Worm (Caenorhabditis elegans) whole organism, young adult: ENCODE measurements around the gene F19F10.3.

ENCODE experiments used
- B0035.1 ChIP-seq: sonication (generic microtip); optimal IDR thresholded peaks from 2 replicates; lab custom pipeline; 2016; ENCODE audit warnings: missing genetic modification characterization, mild to moderate bottlenecking, missing compliant biosample characterization, missing genotype, missing genetic modification reagents
- F10E7.11 ChIP-seq: sonication (generic microtip); optimal IDR thresholded peaks from 2 replicates; lab custom pipeline; 2017; ENCODE audit warnings: mild to moderate bottlenecking, missing genetic modification characterization, moderate library complexity, missing compliant biosample characterization
- F23B12.7 ChIP-seq: sonication (generic microtip); optimal IDR thresholded peaks from 2 replicates; lab custom pipeline; 2017; ENCODE audit warnings: missing genetic modification characterization, mild to moderate bottlenecking, missing compliant biosample characterization, antibody characterized with exemption, moderate library complexity; ENCODE audit not compliant: insufficient read depth
- F39B2.1 ChIP-seq: fragments of 200-800 bp; sonication (Bioruptor generic); IDR thresholded peaks from 2 replicates; pipeline ENCODE4 v1.3.6; 2022; ENCODE audit warnings: missing genetic modification reagents, missing genetic modification characterization, missing compliant biosample characterization
- F52B5.7 ChIP-seq: sonication (generic microtip); optimal IDR thresholded peaks from 2 replicates; lab custom pipeline; 2016; ENCODE audit warnings: mild to moderate bottlenecking, missing genetic modification characterization, missing compliant biosample characterization
- T07F8.4 ChIP-seq: sonication (generic microtip); optimal IDR thresholded peaks from 2 replicates; lab custom pipeline; 2016; ENCODE audit warnings: mild to moderate bottlenecking, missing genetic modification characterization, moderate library complexity, missing compliant biosample characterization
- T26A5.8 ChIP-seq: sonication (generic microtip); optimal IDR thresholded peaks from 2 replicates; lab custom pipeline; 2016; ENCODE audit warnings: missing genetic modification characterization, missing compliant biosample characterization
- Y95B8A.8 ChIP-seq: fragments of 200-800 bp; sonication (Bioruptor generic); IDR thresholded peaks from 2 replicates; pipeline ENCODE4 v1.3.6; 2022; ENCODE audit warnings: missing genetic modification reagents, missing genetic modification characterization, missing compliant biosample characterization
- aptf-2 ChIP-seq: fragments of 200-800 bp; sonication (Bioruptor generic); conservative IDR thresholded peaks from 2 replicates; pipeline ENCODE4 v1.3.6; 2022; ENCODE audit warnings: missing genetic modification reagents, missing genetic modification characterization, missing compliant biosample characterization
- attf-5 ChIP-seq: fragments of 200-800 bp; sonication (Bioruptor generic); optimal IDR thresholded peaks from 2 replicates; lab custom pipeline; 2018; ENCODE audit warnings: mild to moderate bottlenecking, missing genetic modification characterization, missing compliant biosample characterization
- bed-2 ChIP-seq: fragments of 200-800 bp; sonication (Bioruptor generic); IDR thresholded peaks from 2 replicates; pipeline ENCODE4 v1.3.6; 2022; ENCODE audit warnings: missing genetic modification reagents, missing genetic modification characterization, missing compliant biosample characterization
- ccch-3 ChIP-seq: fragments of 200-800 bp; sonication (Bioruptor generic); optimal IDR thresholded peaks from 2 replicates; lab custom pipeline; 2018; ENCODE audit warnings: mild to moderate bottlenecking, missing genetic modification characterization, missing compliant biosample characterization
- ceh-27 ChIP-seq: fragments of 200-800 bp; sonication (Bioruptor generic); optimal IDR thresholded peaks from 2 replicates; lab custom pipeline; 2018; ENCODE audit warnings: mild to moderate bottlenecking, missing genetic modification characterization, moderate library complexity, missing compliant biosample characterization
- dox-1 ChIP-seq: fragments of 200-800 bp; sonication (Bioruptor generic); IDR thresholded peaks from 2 replicates; pipeline ENCODE4 v1.3.6; 2022; ENCODE audit warnings: missing genetic modification reagents, missing genetic modification characterization, missing compliant biosample characterization
- him-1 ChIP-seq: sonication (generic microtip); optimal IDR thresholded peaks from 2 replicates; lab custom pipeline; 2016; ENCODE audit warnings: missing genotype, missing genetic modification reagents, missing genetic modification characterization, missing compliant biosample characterization
- hmg-1.2 ChIP-seq: fragments of 200-800 bp; sonication (Bioruptor generic); IDR thresholded peaks from 2 replicates; pipeline ENCODE4 v1.3.6; 2022; ENCODE audit warnings: missing genetic modification reagents, missing genetic modification characterization, missing compliant biosample characterization
- hrde-1 ChIP-seq: sonication (generic microtip); optimal IDR thresholded peaks from 2 replicates; lab custom pipeline; 2016; ENCODE audit warnings: missing genetic modification characterization, mild to moderate bottlenecking, missing compliant biosample characterization, moderate library complexity, missing genotype, missing genetic modification reagents, borderline replicate concordance
- let-607 ChIP-seq, 2 experiments: fragments of 200-800 bp in 1 of 2; sonication (Bioruptor generic) in 1 of 2; sonication (generic microtip) in 1 of 2; optimal IDR thresholded peaks; 2 replicates each; lab custom pipeline; 2016 to 2018; ENCODE audit warnings: mild to moderate bottlenecking in 2 of 2, missing compliant biosample characterization in 2 of 2, missing genetic modification characterization in 2 of 2, moderate library complexity in 2 of 2, missing genotype in 1 of 2
- lin-35 ChIP-seq, 3 experiments: fragments of 150-350 bp in 2 of 3; sonication (generic microtip) in 1 of 3; optimal IDR thresholded peaks; 2 replicates each; lab custom pipeline; 2014 to 2018; ENCODE audit warnings: missing biosample characterization in 3 of 3, missing genetic modification characterization in 3 of 3, missing genetic modification reagents in 3 of 3
- lin-40 ChIP-seq: sonication (generic microtip); optimal IDR thresholded peaks from 2 replicates; lab custom pipeline; 2016; ENCODE audit warnings: missing genetic modification characterization, mild to moderate bottlenecking, missing compliant biosample characterization, missing genotype, missing genetic modification reagents
- lin-54 ChIP-seq: fragments of 200-800 bp; sonication (Bioruptor generic); optimal IDR thresholded peaks from 2 replicates; lab custom pipeline; 2018; ENCODE audit warnings: mild to moderate bottlenecking, missing genetic modification characterization, missing compliant biosample characterization
- lsl-1 ChIP-seq: fragments of 200-800 bp; sonication (Bioruptor generic); optimal IDR thresholded peaks from 2 replicates; lab custom pipeline; 2018; ENCODE audit warnings: mild to moderate bottlenecking, missing genetic modification characterization, moderate library complexity, missing compliant biosample characterization
- madf-3 ChIP-seq: fragments of 200-800 bp; sonication (Bioruptor generic); IDR thresholded peaks from 2 replicates; pipeline ENCODE4 v1.3.6; 2022; ENCODE audit warnings: missing genetic modification reagents, missing genetic modification characterization, missing compliant biosample characterization
- madf-6 ChIP-seq: fragments of 200-800 bp; sonication (Bioruptor generic); IDR thresholded peaks from 2 replicates; pipeline ENCODE4 v1.3.6; 2022; ENCODE audit warnings: missing genetic modification reagents, missing genetic modification characterization, missing compliant biosample characterization
- mcd-1 ChIP-seq: fragments of 200-800 bp; sonication (Bioruptor generic); IDR thresholded peaks from 2 replicates; pipeline ENCODE4 v1.3.6; 2022; ENCODE audit warnings: missing genetic modification reagents, missing genetic modification characterization, missing compliant biosample characterization
- nhr-120 ChIP-seq: fragments of 200-800 bp; sonication (Bioruptor generic); IDR thresholded peaks from 2 replicates; pipeline ENCODE4 v1.3.6; 2022; ENCODE audit warnings: missing genetic modification characterization, missing compliant biosample characterization
- nhr-27 ChIP-seq: fragments of 200-800 bp; sonication (Bioruptor generic); optimal IDR thresholded peaks from 2 replicates; lab custom pipeline; 2018; ENCODE audit warnings: mild to moderate bottlenecking, missing genetic modification characterization, moderate library complexity, missing compliant biosample characterization
- pha-4 ChIP-seq: fragments of 150-350 bp; sonication (generic microtip); optimal IDR thresholded peaks from 2 replicates; lab custom pipeline; 2014; ENCODE audit warnings: missing biosample characterization, missing genetic modification reagents, missing genetic modification characterization
- rcor-1 ChIP-seq: fragments of 200-800 bp; sonication (Bioruptor generic); IDR thresholded peaks from 2 replicates; pipeline ENCODE4 v1.3.6; 2022; ENCODE audit warnings: missing genetic modification reagents, missing genetic modification characterization, missing compliant biosample characterization
- sdz-38 ChIP-seq: sonication (generic microtip); optimal IDR thresholded peaks from 2 replicates; lab custom pipeline; 2016; ENCODE audit warnings: missing genotype, missing genetic modification characterization, missing compliant biosample characterization
- snpc-1.1 ChIP-seq: sonication (generic microtip); optimal IDR thresholded peaks from 2 replicates; lab custom pipeline; 2017; ENCODE audit warnings: missing genetic modification characterization, mild to moderate bottlenecking, missing compliant biosample characterization, antibody characterized with exemption, moderate library complexity, missing genotype, missing genetic modification reagents; ENCODE audit not compliant: insufficient read depth
- snpc-1.3 ChIP-seq: sonication (generic microtip); optimal IDR thresholded peaks from 2 replicates; lab custom pipeline; 2017; ENCODE audit warnings: missing genetic modification characterization, mild to moderate bottlenecking, missing compliant biosample characterization, antibody characterized with exemption, moderate library complexity, missing genotype, missing genetic modification reagents; ENCODE audit not compliant: insufficient read depth
- snpc-3.4 ChIP-seq: sonication (generic microtip); optimal IDR thresholded peaks from 2 replicates; lab custom pipeline; 2017; ENCODE audit warnings: missing genetic modification characterization, mild to moderate bottlenecking, missing compliant biosample characterization, antibody characterized with exemption, moderate library complexity, missing genotype, missing genetic modification reagents
- snpc-4 ChIP-seq, 5 experiments: fragments of 150-350 bp in 1 of 5; sonication (generic microtip) in 4 of 5; optimal IDR thresholded peaks; 2 replicates each; lab custom pipeline; 2014 to 2018; ENCODE audit warnings: missing genetic modification characterization in 5 of 5, missing biosample characterization in 3 of 5, antibody characterized with exemption in 2 of 5, mild to moderate bottlenecking in 2 of 5, missing compliant biosample characterization in 2 of 5, missing genotype in 2 of 5, moderate library complexity in 2 of 5, missing genetic modification reagents in 1 of 5
- unc-130 ChIP-seq: sonication (generic microtip); optimal IDR thresholded peaks from 2 replicates; lab custom pipeline; 2016; ENCODE audit warnings: missing genetic modification reagents, missing genetic modification characterization, missing compliant biosample characterization
- unc-62 ChIP-seq: fragments of 150-350 bp; optimal IDR thresholded peaks from 2 replicates; lab custom pipeline; 2014; ENCODE audit warnings: missing biosample characterization, missing genetic modification reagents, missing genetic modification characterization
- xnd-1 ChIP-seq: sonication (generic microtip); optimal IDR thresholded peaks from 2 replicates; lab custom pipeline; 2016; ENCODE audit warnings: missing genotype, missing genetic modification reagents, missing genetic modification characterization, missing compliant biosample characterization
- ztf-18 ChIP-seq: sonication (generic microtip); optimal IDR thresholded peaks from 2 replicates; lab custom pipeline; 2016; ENCODE audit warnings: missing genotype, mild to moderate bottlenecking, missing genetic modification characterization, missing compliant biosample characterization
- ztf-25 ChIP-seq: fragments of 200-800 bp; sonication (Bioruptor generic); IDR thresholded peaks from 2 replicates; pipeline ENCODE4 v1.3.6; 2022; ENCODE audit warnings: missing genetic modification reagents, missing genetic modification characterization, missing compliant biosample characterization

The F19F10.3 gene

ce11 chrV:7580378-7580777, 28.5 kb downstream of the F19F10.3 start, which contains the start of gene ets-6 (continued):
- TF ChIP-seq hrde-1 (tag; lab: Kevin White, UChicago) (no peak), B0035.1 (no peak), aptf-2 (no peak), T26A5.8 (tag; lab: Kevin White, UChicago) (no peak), rcor-1 (GFP tag; lab: Robert Waterston, UW) (peak; percentile 61)

- TF ChIP-seq lin-54 (GFP tag; lab: Kevin White, UChicago) (peak; percentile 30), sdz-38 (tag; lab: Kevin White, UChicago) (no peak), lsl-1 (GFP tag; lab: Kevin White, UChicago) (peak; percentile 28), attf-5 (GFP tag; lab: Kevin White, UChicago) (peak; percentile 91), ztf-25 (no peak), let-607 (tag; optimal IDR thresholded peaks at IDR 0.05; lab: Kevin White, UChicago) (no peak), snpc-1.1 (tag; lab: Kevin White, UChicago) (peak; percentile 12), lin-35 (GFP tag; optimal IDR thresholded peaks at IDR 0.05; lab: Kevin White, UChicago) (peak in 1 of 3 experiments; percentile 50), T07F8.4 (tag; lab: Kevin White, UChicago) (no peak), ceh-27 (GFP tag; lab: Kevin White, UChicago) (no peak), F23B12.7 (peak; percentile 45), madf-6 (GFP tag; lab: Robert Waterston, UW) (peak; percentile 60), lin-40 (no peak), snpc-3.4 (tag; lab: Kevin White, UChicago) (peak; percentile 35), hmg-1.2 (peak; percentile 98), snpc-4 (GFP tag; optimal IDR thresholded peaks at IDR 0.05; lab: Kevin White, UChicago) (no peak), snpc-4 (tag; optimal IDR thresholded peaks at IDR 0.05; lab: Kevin White, UChicago) (peak in 3 of 4 experiments; percentile 12 to 34 (median 18)), nhr-27 (tag; lab: Kevin White, UChicago) (no peak), him-1 (tag; lab: Kevin White, UChicago) (no peak), bed-2 (GFP tag; lab: Robert Waterston, UW) (no peak), F52B5.7 (no peak), ccch-3 (no peak), F39B2.1 (GFP tag; lab: Robert Waterston, UW) (no peak), unc-62 (GFP tag; lab: Kevin White, UChicago) (no peak), Y95B8A.8 (GFP tag; lab: Robert Waterston, UW) (no peak), dox-1 (GFP tag; lab: Robert Waterston, UW) (0 out of 2 replicates have a peak, but pooled peaks have one; percentile 27), rcor-1 (GFP tag; lab: Robert Waterston, UW) (no peak), xnd-1 (tag; lab: Kevin White, UChicago) (no peak), nhr-120 (GFP tag; lab: Robert Waterston, UW) (no peak), snpc-1.3 (tag; lab: Kevin White, UChicago) (peak; percentile 60), madf-3 (GFP tag; lab: Robert Waterston, UW) (no peak), F10E7.11 (tag; lab: Kevin White, UChicago) (no peak), pha-4 (tag; lab: Kevin White, UChicago) (no peak), unc-130 (GFP tag; lab: Kevin White, UChicago) (no peak), ztf-18 (tag; lab: Kevin White, UChicago) (peak; percentile 29), mcd-1 (GFP tag; lab: Robert Waterston, UW) (peak; percentile 95)
- TF ChIP-seq, all 124 proteins: peak for 14
These were observed 35.7 kb downstream of the F19F10.3 start, which contains the start of the genes F19F10.11 and C50E3.5 for ce11 chrV:7587637-7588036. F19F10.11 (minus strand) TSS chrV:7587704. C50E3.5 (plus strand) TSS chrV:7587996.
